Fruit fly (Drosophila melanogaster): Measurements from ENCODE around the gene Mur18B.

Mur18B gene

DNA sequence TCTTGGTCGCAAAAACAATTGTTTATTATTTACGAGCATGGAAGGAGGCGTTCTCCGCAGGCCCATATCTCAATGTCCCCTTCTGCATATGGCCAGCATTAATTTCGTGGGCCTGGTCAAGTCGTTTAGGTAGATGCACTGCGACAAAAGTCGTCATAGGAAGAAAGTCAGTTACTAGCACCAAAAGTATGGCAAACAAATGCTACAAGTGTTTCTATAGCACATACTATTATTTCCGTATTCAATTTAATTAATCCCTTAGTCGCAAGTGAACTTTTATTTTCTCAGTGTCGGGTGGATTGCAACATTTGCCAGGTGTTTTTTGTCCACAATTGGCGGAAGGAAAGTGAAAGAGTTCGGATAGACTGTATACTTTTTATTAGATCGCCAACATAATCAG lies 40.1 kb upstream of the Mur18B start (continued):
- TF ChIP-seq dati (GFP tag; IDR thresholded peaks at IDR 0.05) (no peak), dpn (GFP tag; optimal IDR thresholded peaks at IDR 0.05) (peak; percentile 3 to 14), CG7372 (GFP tag; IDR thresholded peaks at IDR 0.05) (no peak), NC2α (GFP tag; optimal IDR thresholded peaks at IDR 0.05) (no peak), CG13123 (GFP tag; optimal IDR thresholded peaks at IDR 0.05) (no peak), CG2712 (tag; optimal IDR thresholded peaks at IDR 0.05) (peak; percentile 0), CG8388 (GFP tag; optimal IDR thresholded peaks at IDR 0.05) (no peak), ham (GFP tag; IDR thresholded peaks at IDR 0.05) (no peak), ci (GFP tag; IDR thresholded peaks at IDR 0.05) (0 out of 3 replicates have a peak, but pooled peaks have one; percentile 14), Mes4 (GFP tag; optimal IDR thresholded peaks at IDR 0.05) (peak; percentile 0), chinmo (GFP tag; IDR thresholded peaks at IDR 0.05; ENCODE audit: partially characterized antibody) (no peak), YL-1 (GFP tag; optimal IDR thresholded peaks at IDR 0.05) (no peak), Dip3 (GFP tag; optimal IDR thresholded peaks at IDR 0.05) (no peak), Abd-B (GFP tag; optimal IDR thresholded peaks at IDR 0.05) (peak; percentile 1), maf-S (GFP tag; optimal IDR thresholded peaks at IDR 0.05) (peak; percentile 6), CG6813 (GFP tag; optimal IDR thresholded peaks at IDR 0.05) (no peak), trem (tag; optimal IDR thresholded peaks at IDR 0.05) (no peak), HmgD (GFP tag; optimal IDR thresholded peaks at IDR 0.05) (no peak), CG7987 (GFP tag; optimal IDR thresholded peaks at IDR 0.05) (no peak), CG11504 (tag; optimal IDR thresholded peaks at IDR 0.05) (peak; percentile 35), her (GFP tag; optimal IDR thresholded peaks at IDR 0.05) (peak; percentile 18), so (GFP tag; IDR thresholded peaks at IDR 0.05) (0 out of 3 replicates have a peak, but pooled peaks have one; percentile 26), CG12219 (GFP tag; optimal IDR thresholded peaks at IDR 0.05) (no peak), Rfx (GFP tag; IDR thresholded peaks at IDR 0.05) (0 out of 2 replicates have a peak, but pooled peaks have one; percentile 19), CG9932 (GFP tag; IDR thresholded peaks at IDR 0.05) (no peak), CG12236 (GFP tag; optimal IDR thresholded peaks at IDR 0.05) (no peak)

DNA sequence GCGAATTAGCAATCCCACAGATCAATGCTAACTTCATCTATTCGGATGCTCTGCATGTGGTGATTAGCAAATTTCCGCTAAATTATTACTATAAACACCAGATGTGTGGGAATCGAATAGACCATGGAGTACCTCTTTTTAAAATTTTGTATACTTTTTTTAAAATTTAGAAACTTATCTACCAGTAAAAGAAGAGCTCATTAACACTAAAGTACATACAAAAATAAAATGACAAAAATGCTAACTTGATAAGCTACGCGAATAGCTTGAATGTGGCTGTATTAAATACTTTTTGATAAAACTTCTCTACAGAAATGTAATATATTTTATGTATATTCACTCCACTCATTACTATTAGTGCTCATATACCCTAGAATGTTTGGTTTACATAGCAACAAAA lies 39.0 kb upstream of the Mur18B start:
- no peak for TF ChIP-seq Hsf (GFP tag; optimal IDR thresholded peaks at IDR 0.05)
- peak; percentile 76 for TF ChIP-seq D19B (GFP tag; optimal IDR thresholded peaks at IDR 0.05)
- peak; percentile 4 for TF ChIP-seq CG9817 (tag; optimal IDR thresholded peaks at IDR 0.05)
- TF ChIP-seq grau (tag; optimal IDR thresholded peaks at IDR 0.05) = peak; percentile 54
- TF ChIP-seq CG7839 (tag; optimal IDR thresholded peaks at IDR 0.05) = peak; percentile 43
- no peak for TF ChIP-seq NFAT (GFP tag; IDR thresholded peaks at IDR 0.05)
- TF ChIP-seq Med (GFP tag) = peak; percentile 59
- TF ChIP-seq CG11504 (tag; optimal IDR thresholded peaks at IDR 0.05) = peak; percentile 25
- TF ChIP-seq tio (GFP tag; optimal IDR thresholded peaks at IDR 0.05) = no peak
- TF ChIP-seq nmo (GFP tag; optimal IDR thresholded peaks at IDR 0.05) = peak; percentile 24
- TF ChIP-seq CG2120 (GFP tag; optimal IDR thresholded peaks at IDR 0.05) = peak; percentile 58
- TF ChIP-seq CG12659 (GFP tag; optimal IDR thresholded peaks at IDR 0.05) = peak; percentile 2
- no peak for TF ChIP-seq Adf1 (GFP tag; IDR thresholded peaks at IDR 0.05)
- no peak for TF ChIP-seq ttk (GFP tag; IDR thresholded peaks at IDR 0.05)
- TF ChIP-seq run (tag; optimal IDR thresholded peaks at IDR 0.05) = no peak
- TF ChIP-seq CG7556 (GFP tag; optimal IDR thresholded peaks at IDR 0.05) = peak; percentile 42
- no peak for TF ChIP-seq ash1 (GFP tag; optimal IDR thresholded peaks at IDR 0.05)
- TF ChIP-seq Max (GFP tag; optimal IDR thresholded peaks at IDR 0.05) = no peak
- peak; percentile 34 for TF ChIP-seq PHDP (tag; optimal IDR thresholded peaks at IDR 0.05)
- TF ChIP-seq Sox102F (GFP tag; optimal IDR thresholded peaks at IDR 0.05) = peak; percentile 11
- TF ChIP-seq CG3281 (GFP tag; optimal IDR thresholded peaks at IDR 0.05) = no peak
- 0 out of 2 replicates have a peak, but pooled peaks have one; percentile 13 for TF ChIP-seq Rfx (GFP tag; IDR thresholded peaks at IDR 0.05)
- no peak for TF ChIP-seq Lim3 (GFP tag; IDR thresholded peaks at IDR 0.05)
- peak; percentile 19 for TF ChIP-seq unpg (GFP tag; optimal IDR thresholded peaks at IDR 0.05)
- TF ChIP-seq row (GFP tag; IDR thresholded peaks at IDR 0.05) = peak; percentile 48
- peak; percentile 7; the same call in 1 of the 2 replicates for TF ChIP-seq CG32532 (GFP tag; IDR thresholded peaks at IDR 0.05)
- peak; percentile 49 for TF ChIP-seq CoRest (tag; optimal IDR thresholded peaks at IDR 0.05)
- TF ChIP-seq slbo (GFP tag; IDR thresholded peaks at IDR 0.05) = 0 out of 2 replicates have a peak, but pooled peaks have one; percentile 19
